Worm (Caenorhabditis elegans) whole organism, L2 larva: ENCODE results near the gene marc-2.

Experiments used
- aly-2 ChIP-seq: fragments of 150-350 bp; optimal IDR thresholded peaks from 2 replicates; lab custom pipeline; 2014; ENCODE audit warnings: missing biosample characterization, missing genetic modification characterization
- ama-1 ChIP-seq: fragments of 150-350 bp; optimal IDR thresholded peaks from 2 replicates; lab custom pipeline; 2018; ENCODE audit warnings: inconsistent platforms
- blmp-1 ChIP-seq: sonication (generic microtip); optimal IDR thresholded peaks from 2 replicates; lab custom pipeline; 2017; ENCODE audit warnings: missing genetic modification characterization, mild to moderate bottlenecking, missing compliant biosample characterization, antibody characterized with exemption, moderate library complexity; ENCODE audit not compliant: insufficient read depth
- ceh-16 ChIP-seq: fragments of 150-350 bp; optimal IDR thresholded peaks from 2 replicates; lab custom pipeline; 2014; ENCODE audit warnings: missing biosample characterization, missing genetic modification characterization
- skn-1 ChIP-seq: sonication (generic microtip); optimal IDR thresholded peaks from 2 replicates; lab custom pipeline; 2017; ENCODE audit warnings: missing biosample characterization, missing genetic modification characterization
- sma-3 ChIP-seq: sonication (generic microtip); optimal IDR thresholded peaks from 2 replicates; lab custom pipeline; 2016; ENCODE audit warnings: missing genetic modification reagents, missing genetic modification characterization, missing compliant biosample characterization
- sma-9 ChIP-seq, 2 experiments: fragments of 150-350 bp in 1 of 2; sonication (generic microtip) in 1 of 2; optimal IDR thresholded peaks; 2 replicates each; lab custom pipeline; 2014 to 2016; ENCODE audit warnings: missing genetic modification characterization in 2 of 2, mild to moderate bottlenecking in 1 of 2, missing biosample characterization in 1 of 2, missing compliant biosample characterization in 1 of 2, missing genetic modification reagents in 1 of 2, moderate library complexity in 1 of 2
- unc-39 ChIP-seq: fragments of 150-350 bp; optimal IDR thresholded peaks from 2 replicates; lab custom pipeline; 2014; ENCODE audit warnings: missing biosample characterization, missing genetic modification characterization

- TF ChIP-seq unc-39, result no peak
- no peak for TF ChIP-seq ceh-16 (tag; lab: Kevin White, UChicago)
- no peak for TF ChIP-seq skn-1 (tag; lab: Kevin White, UChicago)
- no peak for TF ChIP-seq sma-3 (GFP tag; lab: Kevin White, UChicago)
- TF ChIP-seq ama-1 (lab: Kevin White, UChicago), result no peak
- TF ChIP-seq sma-9 (GFP tag; optimal IDR thresholded peaks at IDR 0.05; lab: Kevin White, UChicago), result no peak
- no peak for TF ChIP-seq sma-9 (tag; optimal IDR thresholded peaks at IDR 0.05; lab: Kevin White, UChicago)
- TF ChIP-seq aly-2 (tag; lab: Kevin White, UChicago), result no peak
- no peak for TF ChIP-seq blmp-1 (tag; lab: Kevin White, UChicago)
Observed at ce11 chrII:10618157-10618556, 42.6 kb downstream of the marc-2 start, which contains the start of gene C14A4.13.
